Worm (Caenorhabditis elegans): ENCODE results near the gene Y81B9A.2.

Gene Y81B9A.2

ce11 chrX:9150269-9150744 is 33.6 kb upstream of the Y81B9A.2 start, which contains the start of gene tmbi-4 (continued):
- TF ChIP-seq nhr-11 (tag; optimal IDR thresholded peaks at IDR 0.05) (no peak), nhr-237 (tag; optimal IDR thresholded peaks at IDR 0.05) (no peak), nhr-10 (tag; optimal IDR thresholded peaks at IDR 0.05) (no peak), crh-2 (tag; optimal IDR thresholded peaks at IDR 0.05) (peak; percentile 94), egl-27 (tag; optimal IDR thresholded peaks at IDR 0.05) (no peak), unc-39 (tag; optimal IDR thresholded peaks at IDR 0.05) (no peak)

ce11 chrX:9154216-9154615 is 29.7 kb upstream of the Y81B9A.2 start, which contains the start of gene B0563.7:
Gene B0563.7 (minus strand): TSS chrX:9154316.
- no peak for TF ChIP-seq mdl-1 (tag; optimal IDR thresholded peaks at IDR 0.05)
- no peak for TF ChIP-seq lin-39 (tag; optimal IDR thresholded peaks at IDR 0.05)
- TF ChIP-seq Y55F3AM.14 (GFP tag; optimal IDR thresholded peaks at IDR 0.05) = no peak
- TF ChIP-seq nhr-129 (tag; optimal IDR thresholded peaks at IDR 0.05) = no peak
- TF ChIP-seq mab-5 (tag; optimal IDR thresholded peaks at IDR 0.05) = no peak
- TF ChIP-seq egl-27 (tag; optimal IDR thresholded peaks at IDR 0.05) = no peak
- TF ChIP-seq unc-62 (GFP tag; optimal IDR thresholded peaks at IDR 0.05) = no peak
- no peak for TF ChIP-seq alr-1 (tag; optimal IDR thresholded peaks at IDR 0.05)
- TF ChIP-seq aly-2 (tag; optimal IDR thresholded peaks at IDR 0.05) = no peak
- no peak for TF ChIP-seq unc-39 (tag; optimal IDR thresholded peaks at IDR 0.05)
- no peak for TF ChIP-seq elt-3 (tag; optimal IDR thresholded peaks at IDR 0.05)
- TF ChIP-seq ceh-82 (tag; optimal IDR thresholded peaks at IDR 0.05) = no peak
- TF ChIP-seq nhr-23 (tag; optimal IDR thresholded peaks at IDR 0.05) = no peak
- TF ChIP-seq sem-4 (tag; optimal IDR thresholded peaks at IDR 0.05) = no peak
- no peak for TF ChIP-seq sma-3 (GFP tag; optimal IDR thresholded peaks at IDR 0.05)
- TF ChIP-seq unc-55 (GFP tag; optimal IDR thresholded peaks at IDR 0.05) = no peak
- no peak for TF ChIP-seq sma-9 (GFP tag; optimal IDR thresholded peaks at IDR 0.05)
- no peak for TF ChIP-seq sma-9 (tag; optimal IDR thresholded peaks at IDR 0.05)
- no peak for TF ChIP-seq ztf-11 (tag; optimal IDR thresholded peaks at IDR 0.05)

- TF ChIP-seq elt-1 (tag; optimal IDR thresholded peaks at IDR 0.05) = no peak
- no peak for TF ChIP-seq lin-11 (tag; optimal IDR thresholded peaks at IDR 0.05)
- no peak for TF ChIP-seq ceh-82 (tag; optimal IDR thresholded peaks at IDR 0.05)
- no peak for TF ChIP-seq snpc-4 (tag; optimal IDR thresholded peaks at IDR 0.05)
- TF ChIP-seq unc-39 (tag; optimal IDR thresholded peaks at IDR 0.05) = no peak
- TF ChIP-seq peb-1 (tag; optimal IDR thresholded peaks at IDR 0.05) = no peak
- peak; percentile 20 for TF ChIP-seq fos-1 (tag; optimal IDR thresholded peaks at IDR 0.05)
- no peak for TF ChIP-seq lsy-2 (tag; optimal IDR thresholded peaks at IDR 0.05)
Observed at ce11 chrX:9155751-9156150, 28.2 kb upstream of the Y81B9A.2 start.

ce11 chrX:9161253-9161904 is 22.6 kb upstream of the Y81B9A.2 start:
- TF ChIP-seq sma-9 (GFP tag; optimal IDR thresholded peaks at IDR 0.05) (peak; percentile 52), sma-9 (tag; optimal IDR thresholded peaks at IDR 0.05) (no peak), nhr-129 (tag; optimal IDR thresholded peaks at IDR 0.05) (peak; percentile 71), sem-4 (tag; optimal IDR thresholded peaks at IDR 0.05) (peak; percentile 23), zag-1 (tag; optimal IDR thresholded peaks at IDR 0.05) (no peak), F13H6.1 (tag; optimal IDR thresholded peaks at IDR 0.05) (peak; percentile 67)

- TF ChIP-seq Y55F3AM.14 (GFP tag; optimal IDR thresholded peaks at IDR 0.05) (no peak), ama-1 (optimal IDR thresholded peaks at IDR 0.05) (no peak), nhr-77 (tag; optimal IDR thresholded peaks at IDR 0.05) (no peak), lsy-2 (tag; optimal IDR thresholded peaks at IDR 0.05) (no peak), C34F6.9 (tag; optimal IDR thresholded peaks at IDR 0.05) (no peak), elt-1 (tag; optimal IDR thresholded peaks at IDR 0.05) (no peak), unc-39 (tag; optimal IDR thresholded peaks at IDR 0.05) (no peak)
Observed at ce11 chrX:9162864-9163263, 21.1 kb upstream of the Y81B9A.2 start, which contains the start of gene tsp-11. Gene tsp-11 (plus strand): TSS chrX:9163164.
